Fruit fly (Drosophila melanogaster) whole organism, embryonic: ENCODE results near the gene CCDC53.

Source experiments
- CG10979 ChIP-seq: fragments of 200-800 bp; sonication (Bioruptor generic); optimal IDR thresholded peaks from 2 replicates; lab custom pipeline; 2018; ENCODE audit warnings: missing biosample characterization, mild to moderate bottlenecking, missing genetic modification characterization, moderate library complexity
- CG11093 ChIP-seq: fragments of 200-800 bp; sonication (Bioruptor generic); IDR thresholded peaks from 3 replicates; pipeline ENCODE4 v1.3.6; 2022; ENCODE audit warnings: missing biosample characterization, missing genetic modification characterization
- CG11504 ChIP-seq: fragments of 200-800 bp; sonication (Bioruptor generic); optimal IDR thresholded peaks from 3 replicates; lab custom pipeline; 2019; ENCODE audit warnings: missing biosample characterization, mild to moderate bottlenecking, missing genetic modification characterization, moderate library complexity
- CG17802 ChIP-seq: fragments of 200-800 bp; sonication (Bioruptor generic); optimal IDR thresholded peaks from 2 replicates; lab custom pipeline; 2018; ENCODE audit warnings: missing biosample characterization, mild to moderate bottlenecking, missing genetic modification characterization, moderate library complexity
- CG18599 ChIP-seq: fragments of 200-800 bp; sonication (Bioruptor generic); optimal IDR thresholded peaks from 3 replicates; lab custom pipeline; 2017; ENCODE audit warnings: missing biosample characterization, missing genetic modification characterization, mild to moderate bottlenecking, moderate library complexity, missing genetic modification reagents
- CG2889 ChIP-seq: fragments of 200-800 bp; sonication (Bioruptor generic); IDR thresholded peaks from 3 replicates; pipeline ENCODE4 v1.3.6; 2022; ENCODE audit warnings: missing biosample characterization, missing genetic modification characterization
- CG30403 ChIP-seq: fragments of 200-800 bp; sonication (Bioruptor generic); optimal IDR thresholded peaks from 3 replicates; lab custom pipeline; 2016; ENCODE audit warnings: missing biosample characterization, missing genetic modification characterization
- CG32532 ChIP-seq: fragments of 200-800 bp; sonication (Bioruptor generic); IDR thresholded peaks from 2 replicates; pipeline ENCODE4 v1.3.6; 2022; ENCODE audit warnings: missing biosample characterization, missing genetic modification characterization
- CG32767 ChIP-seq: fragments of 200-800 bp; sonication (Bioruptor generic); IDR thresholded peaks from 2 replicates; pipeline ENCODE4 v1.3.6; 2022; ENCODE audit warnings: missing biosample characterization, missing genetic modification characterization
- CG4854 ChIP-seq: fragments of 200-800 bp; sonication (Bioruptor generic); optimal IDR thresholded peaks from 2 replicates; lab custom pipeline; 2016; ENCODE audit warnings: missing biosample characterization, missing genetic modification characterization, inconsistent platforms
- CG6175 ChIP-seq: fragments of 200-800 bp; sonication (Bioruptor generic); IDR thresholded peaks from 3 replicates; pipeline ENCODE4 v1.3.6; 2022; ENCODE audit warnings: missing biosample characterization, missing genetic modification characterization
- CG6854 ChIP-seq: fragments of 200-800 bp; sonication (Bioruptor generic); optimal IDR thresholded peaks from 3 replicates; lab custom pipeline; 2017; ENCODE audit warnings: missing biosample characterization, mild to moderate bottlenecking, missing genetic modification characterization
- CG7271 ChIP-seq: fragments of 200-800 bp; sonication (Bioruptor generic); optimal IDR thresholded peaks from 2 replicates; lab custom pipeline; 2018; ENCODE audit warnings: missing biosample characterization, mild to moderate bottlenecking, missing genetic modification characterization, moderate library complexity
- CG8944 ChIP-seq: fragments of 200-800 bp; sonication (Bioruptor generic); optimal IDR thresholded peaks from 3 replicates; lab custom pipeline; 2016; ENCODE audit warnings: missing biosample characterization, missing genetic modification characterization
- CTCF ChIP-seq: fragments of 200-800 bp; sonication (Bioruptor generic); optimal IDR thresholded peaks from 2 replicates; lab custom pipeline; 2017; ENCODE audit warnings: missing biosample characterization, mild to moderate bottlenecking, missing genetic modification characterization, moderate library complexity
- Camta ChIP-seq: fragments of 200-800 bp; sonication (Bioruptor generic); optimal IDR thresholded peaks from 2 replicates; lab custom pipeline; 2016; ENCODE audit warnings: missing biosample characterization, missing genetic modification characterization
- Dll ChIP-seq: fragments of 200-800 bp; sonication (Bioruptor generic); IDR thresholded peaks from 4 replicates; pipeline ENCODE4 v1.3.6; 2022; ENCODE audit warnings: missing biosample characterization, missing genetic modification characterization; ENCODE audit not compliant: partially characterized antibody
- Doc2 ChIP-seq: fragments of 200-800 bp; sonication (Bioruptor generic); IDR thresholded peaks from 2 replicates; pipeline ENCODE4 v1.3.6; 2022; ENCODE audit warnings: missing biosample characterization, missing genetic modification characterization
- Dp ChIP-seq: fragments of 200-800 bp; sonication (Bioruptor generic); optimal IDR thresholded peaks from 2 replicates; lab custom pipeline; 2018; ENCODE audit warnings: missing biosample characterization, mild to moderate bottlenecking, missing genetic modification characterization, moderate library complexity
- Hey ChIP-seq: fragments of 200-800 bp; sonication (Bioruptor generic); optimal IDR thresholded peaks from 3 replicates; lab custom pipeline; 2018; ENCODE audit warnings: missing biosample characterization, mild to moderate bottlenecking, missing genetic modification characterization
- Myb ChIP-seq: fragments of 200-800 bp; sonication (Bioruptor generic); optimal IDR thresholded peaks from 2 replicates; lab custom pipeline; 2016; ENCODE audit warnings: missing biosample characterization, missing genetic modification characterization
- NFAT ChIP-seq: fragments of 200-800 bp; sonication (Bioruptor generic); IDR thresholded peaks from 2 replicates; pipeline ENCODE4 v1.3.6; 2022; ENCODE audit warnings: missing biosample characterization, missing genetic modification characterization
- Poxn ChIP-seq: fragments of 200-800 bp; sonication (Bioruptor generic); IDR thresholded peaks from 2 replicates; pipeline ENCODE4 v1.3.6; 2022; ENCODE audit warnings: missing biosample characterization, missing genetic modification characterization
- Trl ChIP-seq, 3 experiments: fragments of >200 bp in 2 of 3; fragments of 200-800 bp in 1 of 3; sonication (Bioruptor generic) in 1 of 3; optimal IDR thresholded peaks; 2 replicates in 1 of 3; 3 replicates in 2 of 3; lab custom pipeline; 2016 to 2017; ENCODE audit warnings: missing biosample characterization in 1 of 3, missing genetic modification characterization in 1 of 3
- YL-1 ChIP-seq: fragments of 200-800 bp; sonication (Bioruptor generic); optimal IDR thresholded peaks from 3 replicates; lab custom pipeline; 2017; ENCODE audit warnings: missing biosample characterization, mild to moderate bottlenecking, missing genetic modification characterization
- ac ChIP-seq: fragments of 200-800 bp; sonication (Bioruptor generic); optimal IDR thresholded peaks from 3 replicates; lab custom pipeline; 2017; ENCODE audit warnings: missing biosample characterization, mild to moderate bottlenecking, missing genetic modification characterization
- amos ChIP-seq: fragments of 200-800 bp; sonication (Bioruptor generic); IDR thresholded peaks from 2 replicates; pipeline ENCODE4 v1.3.6; 2022; ENCODE audit warnings: missing biosample characterization, missing genetic modification characterization; ENCODE audit not compliant: partially characterized antibody
- cas ChIP-seq: fragments of 200-800 bp; sonication (Bioruptor generic); IDR thresholded peaks from 2 replicates; pipeline ENCODE4 v1.3.6; 2022; ENCODE audit warnings: missing biosample characterization, missing genetic modification characterization
- croc ChIP-seq: fragments of 200-800 bp; sonication (Bioruptor generic); conservative IDR thresholded peaks from 3 replicates; pipeline ENCODE4 v1.3.6; 2022; ENCODE audit warnings: missing biosample characterization, missing genetic modification characterization
- cwo ChIP-seq: fragments of 200-800 bp; sonication (Bioruptor generic); optimal IDR thresholded peaks from 3 replicates; lab custom pipeline; 2017; ENCODE audit warnings: missing biosample characterization, missing genetic modification characterization, mild to moderate bottlenecking, moderate library complexity, missing genetic modification reagents
- dpn ChIP-seq, 2 experiments: fragments of 200-800 bp; sonication (Bioruptor generic); optimal IDR thresholded peaks; 3 replicates each; lab custom pipeline; 2016; ENCODE audit warnings: missing biosample characterization in 2 of 2, missing genetic modification characterization in 2 of 2
- gsb-n ChIP-seq: fragments of 200-800 bp; sonication (Bioruptor generic); optimal IDR thresholded peaks from 3 replicates; lab custom pipeline; 2018; ENCODE audit warnings: missing biosample characterization, mild to moderate bottlenecking, missing genetic modification characterization
- hkb ChIP-seq, 2 experiments: fragments of 200-800 bp in 1 of 2; fragments of >200 bp in 1 of 2; sonication (Bioruptor generic) in 1 of 2; IDR thresholded peaks in 1 of 2; optimal IDR thresholded peaks in 1 of 2; 2 replicates each; pipeline versions ENCODE4 v1.3.6 to Lab custom; 2017 to 2022; ENCODE audit warnings: missing biosample characterization in 1 of 2, missing genetic modification characterization in 1 of 2
- ind ChIP-seq: fragments of 200-800 bp; sonication (Bioruptor generic); optimal IDR thresholded peaks from 3 replicates; lab custom pipeline; 2016; ENCODE audit warnings: missing biosample characterization, missing genetic modification characterization
- kah ChIP-seq: fragments of 200-800 bp; sonication (Bioruptor generic); optimal IDR thresholded peaks from 2 replicates; lab custom pipeline; 2018; ENCODE audit warnings: missing biosample characterization, mild to moderate bottlenecking, missing genetic modification characterization
- lbe ChIP-seq: fragments of 200-800 bp; sonication (Bioruptor generic); optimal IDR thresholded peaks from 2 replicates; lab custom pipeline; 2016; ENCODE audit warnings: missing biosample characterization, mild to moderate bottlenecking, missing genetic modification characterization
- mld ChIP-seq: fragments of 200-800 bp; sonication (Bioruptor generic); IDR thresholded peaks from 3 replicates; pipeline ENCODE4 v1.3.6; 2022; ENCODE audit warnings: missing biosample characterization, missing genetic modification characterization; ENCODE audit not compliant: partially characterized antibody
- pan ChIP-seq, 4 experiments: fragments of >200 bp in 3 of 4; fragments of 200-800 bp in 1 of 4; sonication (Bioruptor generic) in 1 of 4; optimal IDR thresholded peaks in 3 of 4; IDR thresholded peaks in 1 of 4; 2 replicates each; pipeline versions ENCODE4 v1.3.6 to Lab custom; 2017 to 2022; ENCODE audit warnings: missing biosample characterization in 2 of 4, missing genetic modification characterization in 2 of 4, mixed read lengths in 1 of 4
- pita ChIP-seq: fragments of 200-800 bp; sonication (Bioruptor generic); optimal IDR thresholded peaks from 2 replicates; lab custom pipeline; 2017; ENCODE audit warnings: missing biosample characterization, mild to moderate bottlenecking, missing genetic modification characterization
- prd ChIP-seq, 3 experiments: fragments of >200 bp in 2 of 3; fragments of 200-800 bp in 1 of 3; sonication (Bioruptor generic) in 1 of 3; optimal IDR thresholded peaks in 2 of 3; IDR thresholded peaks in 1 of 3; 2 replicates in 2 of 3; 3 replicates in 1 of 3; pipeline versions ENCODE4 v1.3.6 to Lab custom; 2017 to 2022; ENCODE audit warnings: missing biosample characterization in 1 of 3, missing genetic modification characterization in 1 of 3
- pzg ChIP-seq: fragments of 200-800 bp; sonication (Bioruptor generic); optimal IDR thresholded peaks from 3 replicates; lab custom pipeline; 2018; ENCODE audit warnings: missing biosample characterization, mild to moderate bottlenecking, missing genetic modification characterization, moderate library complexity
- ranshi ChIP-seq: fragments of 200-800 bp; sonication (Bioruptor generic); IDR thresholded peaks from 2 replicates; pipeline ENCODE4 v1.3.6; 2022; ENCODE audit warnings: missing biosample characterization, missing genetic modification characterization
- slbo ChIP-seq: fragments of 200-800 bp; sonication (Bioruptor generic); IDR thresholded peaks from 2 replicates; pipeline ENCODE4 v1.3.6; 2022; ENCODE audit warnings: missing biosample characterization, missing genetic modification characterization
- sug ChIP-seq: fragments of 200-800 bp; optimal IDR thresholded peaks from 2 replicates; lab custom pipeline; 2019; ENCODE audit warnings: missing biosample characterization, mild to moderate bottlenecking, missing genetic modification characterization, moderate library complexity
- twi ChIP-seq: fragments of 200-800 bp; optimal IDR thresholded peaks from 2 replicates; lab custom pipeline; 2019; ENCODE audit warnings: missing biosample characterization, mild to moderate bottlenecking, missing genetic modification characterization, moderate library complexity
- vnd ChIP-seq: fragments of 200-800 bp; sonication (Bioruptor generic); IDR thresholded peaks from 3 replicates; pipeline ENCODE4 v1.3.6; 2022; ENCODE audit warnings: missing biosample characterization, missing genetic modification characterization; ENCODE audit not compliant: partially characterized antibody

Gene CCDC53

dm6 chr2L:8071112-8071976, 30.4 kb downstream of the CCDC53 start, which contains the start of gene poe (continued):
- TF ChIP-seq hkb (optimal IDR thresholded peaks at IDR 0.05; lab: Kevin White, UChicago) (no peak), hkb (GFP tag; IDR thresholded peaks at IDR 0.05; lab: Robert Waterston, UW) (0 out of 2 replicates have a peak, but pooled peaks have one; percentile 8), amos (GFP tag; lab: Robert Waterston, UW) (peak; percentile 23; the same call in 1 of the 2 replicates), pzg (GFP tag; lab: Kevin White, UChicago) (peak; percentile 82), Dp (GFP tag; lab: Kevin White, UChicago) (peak; percentile 20), Trl (optimal IDR thresholded peaks at IDR 0.05; lab: Kevin White, UChicago) (no peak), Trl (GFP tag; optimal IDR thresholded peaks at IDR 0.05; lab: Kevin White, UChicago) (no peak), CG4854 (GFP tag; lab: Kevin White, UChicago) (no peak), slbo (peak; percentile 59), Poxn (no peak), ac (GFP tag; lab: Kevin White, UChicago) (no peak), CG2889 (GFP tag; lab: Robert Waterston, UW) (0 out of 3 replicates have a peak, but pooled peaks have one; percentile 30), Myb (GFP tag; lab: Kevin White, UChicago) (peak; percentile 15), CG32767 (GFP tag; lab: Robert Waterston, UW) (0 out of 2 replicates have a peak, but pooled peaks have one; percentile 31), NFAT (GFP tag; lab: Robert Waterston, UW) (peak; percentile 35; the same call in 1 of the 2 replicates), Dll (GFP tag; lab: Robert Waterston, UW) (peak; percentile 31; the same call in 1 of the 4 replicates), prd (optimal IDR thresholded peaks at IDR 0.05; lab: Kevin White, UChicago) (no peak), prd (GFP tag; IDR thresholded peaks at IDR 0.05; lab: Robert Waterston, UW) (peak; percentile 62), CTCF (no peak), CG30403 (GFP tag; lab: Kevin White, UChicago) (peak; percentile 47), cas (GFP tag; lab: Robert Waterston, UW) (no peak), CG6175 (GFP tag; lab: Robert Waterston, UW) (no peak), twi (tag; lab: Kevin White, UChicago) (no peak), CG6854 (GFP tag; lab: Kevin White, UChicago) (no peak), cwo (GFP tag; lab: Kevin White, UChicago) (peak; percentile 38), pita (GFP tag; lab: Kevin White, UChicago) (no peak), croc (peak; percentile 17; the same call in 1 of the 3 replicates), CG7271 (peak; percentile 11), CG18599 (GFP tag; lab: Kevin White, UChicago) (no peak), CG10979 (peak; percentile 70), gsb-n (tag; lab: Kevin White, UChicago) (no peak), ranshi (GFP tag; lab: Robert Waterston, UW) (peak; percentile 28; the same call in 1 of the 2 replicates), Camta (no peak), vnd (GFP tag; lab: Robert Waterston, UW) (no peak), CG17802 (tag; lab: Kevin White, UChicago) (no peak), mld (peak; percentile 41; the same call in 1 of the 3 replicates), YL-1 (GFP tag; lab: Kevin White, UChicago) (peak; percentile 69), CG8944 (no peak), CG11093 (GFP tag; lab: Robert Waterston, UW) (no peak), CG11504 (tag; lab: Kevin White, UChicago) (no peak), Hey (tag; lab: Kevin White, UChicago) (no peak), sug (no peak), dpn (GFP tag; optimal IDR thresholded peaks at IDR 0.05; lab: Kevin White, UChicago) (no peak), ind (GFP tag; lab: Kevin White, UChicago) (no peak), pan (optimal IDR thresholded peaks at IDR 0.05; lab: Kevin White, UChicago) (no peak), pan (GFP tag; optimal IDR thresholded peaks at IDR 0.05 in 1 of 2, IDR thresholded peaks at IDR 0.05 in 1 of 2) (peak in 1 of 2 experiments; percentile 73), CG32532 (GFP tag; lab: Robert Waterston, UW) (peak; percentile 76), lbe (GFP tag; lab: Kevin White, UChicago) (no peak), kah (peak; percentile 22), Doc2 (GFP tag; lab: Robert Waterston, UW) (no peak)
